Worm (Caenorhabditis elegans): Measurements from ENCODE around the gene R02D5.10.

R02D5.10 gene

ce11 chrV:14523788-14524582, 41.9 kb downstream of the R02D5.10 start, which contains the start of gene ril-1 (continued):
- TF ChIP-seq ztf-16 (tag; optimal IDR thresholded peaks at IDR 0.05) = peak; percentile 62

DNA sequence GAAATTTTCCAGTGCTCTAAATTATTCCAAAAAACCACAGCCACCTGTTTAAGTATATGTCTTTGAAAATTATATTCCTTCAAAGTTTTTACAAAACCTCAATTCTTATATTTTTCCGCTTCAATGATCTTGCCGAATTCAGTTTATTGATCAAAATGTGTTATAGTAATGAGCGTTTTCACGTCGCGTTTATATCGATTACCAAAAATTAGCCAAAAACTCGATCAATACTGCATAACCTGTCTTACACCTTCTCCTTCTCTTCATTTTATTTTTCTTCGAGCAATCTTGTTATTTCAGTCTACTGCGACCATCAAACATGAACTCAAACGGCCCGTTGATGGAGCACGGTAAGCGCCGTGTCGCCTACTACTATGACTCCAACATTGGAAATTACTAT, 43.0 kb downstream of the R02D5.10 start, which contains the start of gene hda-1:
TSS of gene hda-1 (plus strand) at position 301 of the 400 bp plus-strand sequence.
- TF ChIP-seq ceh-6 (GFP tag; optimal IDR thresholded peaks at IDR 0.05) (no peak), C38D4.7 (GFP tag; optimal IDR thresholded peaks at IDR 0.05) (no peak), unc-55 (GFP tag; optimal IDR thresholded peaks at IDR 0.05) (no peak)

DNA sequence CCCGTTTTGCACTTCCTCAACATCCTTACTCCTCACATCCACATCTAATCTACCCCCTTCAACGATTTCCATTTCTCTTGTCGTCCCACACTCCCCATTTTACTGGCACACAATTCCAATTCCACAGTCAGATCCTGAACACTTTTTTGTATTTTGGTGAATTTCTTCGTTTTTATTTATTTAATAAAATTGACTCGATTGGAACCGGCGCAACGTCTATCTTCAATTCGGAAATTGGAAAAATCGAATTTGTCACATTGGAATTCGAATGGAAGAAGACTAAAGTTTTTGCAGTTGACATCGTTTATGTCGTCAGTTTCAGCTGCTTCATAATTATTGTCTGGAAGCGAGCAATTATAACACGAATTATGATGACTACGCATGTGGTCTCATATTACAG, 45.1 kb downstream of the R02D5.10 start:
- TF ChIP-seq fkh-6 (tag; optimal IDR thresholded peaks at IDR 0.05) (no peak), unc-42 (tag; optimal IDR thresholded peaks at IDR 0.05) (peak; percentile 65)

DNA sequence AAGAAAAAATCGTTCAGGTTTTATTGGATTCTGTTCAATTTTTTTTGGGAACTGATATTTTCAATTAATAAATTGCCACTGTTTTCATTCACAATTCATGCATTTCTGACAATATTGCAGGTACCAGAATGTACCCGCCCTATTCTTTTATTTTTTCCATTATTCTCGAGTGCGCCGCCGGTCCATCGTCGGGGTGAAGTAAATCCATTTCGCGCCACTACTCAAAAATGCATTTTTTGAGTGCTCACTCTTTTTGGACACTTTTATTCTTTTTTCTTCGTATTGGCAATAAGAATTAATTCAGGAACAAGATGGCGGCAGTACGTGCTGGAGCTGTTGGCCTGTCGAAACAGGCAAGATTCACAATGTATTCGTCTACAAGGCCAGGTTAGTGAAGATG, 48.7 kb downstream of the R02D5.10 start, which contains the start of gene kcnl-4:
TSS of gene kcnl-4 (plus strand) at position 301 of the 400 bp plus-strand sequence.
- TF ChIP-seq pros-1 (tag; optimal IDR thresholded peaks at IDR 0.05) (no peak), ceh-19 (GFP tag; optimal IDR thresholded peaks at IDR 0.05) (no peak), sox-2 (GFP tag; IDR thresholded peaks at IDR 0.05) (no peak), ceh-24 (tag; optimal IDR thresholded peaks at IDR 0.05) (no peak), hlh-6 (tag; optimal IDR thresholded peaks at IDR 0.05) (no peak), pax-1 (tag; optimal IDR thresholded peaks at IDR 0.05) (no peak), Y22D7AL.16 (tag; optimal IDR thresholded peaks at IDR 0.05) (no peak), K09A11.1 (tag; optimal IDR thresholded peaks at IDR 0.05; ENCODE audit: insufficient read depth) (no peak), unc-86 (tag; optimal IDR thresholded peaks at IDR 0.05) (no peak), ceh-31 (tag; optimal IDR thresholded peaks at IDR 0.05) (no peak), pha-2 (tag; optimal IDR thresholded peaks at IDR 0.05) (no peak), ztf-16 (tag; optimal IDR thresholded peaks at IDR 0.05) (no peak), ceh-9 (tag; optimal IDR thresholded peaks at IDR 0.05) (no peak), K02D7.2 (tag; optimal IDR thresholded peaks at IDR 0.05) (no peak)

- TF ChIP-seq dve-1 (tag; optimal IDR thresholded peaks at IDR 0.05) (no peak), hlh-13 (GFP tag; optimal IDR thresholded peaks at IDR 0.05) (no peak), unc-55 (GFP tag; optimal IDR thresholded peaks at IDR 0.05) (no peak), madf-2 (tag; optimal IDR thresholded peaks at IDR 0.05) (no peak), rnt-1 (tag; optimal IDR thresholded peaks at IDR 0.05) (no peak), T23F11.4 (GFP tag; optimal IDR thresholded peaks at IDR 0.05) (no peak), ttx-3 (tag; optimal IDR thresholded peaks at IDR 0.05) (no peak), che-1 (tag; optimal IDR thresholded peaks at IDR 0.05) (no peak)
These were observed 50.3 kb downstream of the R02D5.10 start for ce11 chrV:14532374-14532773.

Measured in whole organism, late embryonic.